Worm (Caenorhabditis elegans): ENCODE results near the gene lpr-6.

DNA sequence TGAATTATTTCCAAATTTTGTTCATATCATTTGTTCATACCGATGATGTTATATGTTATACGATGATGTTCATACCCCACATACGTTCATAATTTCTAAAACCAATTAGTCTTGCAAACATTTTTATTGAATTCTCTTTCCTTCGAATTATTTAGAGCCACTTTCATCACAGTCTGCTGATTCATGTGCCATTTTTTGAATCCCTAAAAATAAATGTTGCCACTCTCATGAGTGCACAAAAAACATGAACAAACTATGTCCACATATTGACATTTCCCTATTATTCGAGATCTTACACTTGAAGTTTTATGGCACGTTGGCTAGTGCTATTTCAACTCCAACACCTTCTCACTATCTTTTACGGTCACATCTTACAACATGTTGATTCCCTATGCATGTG is 47.3 kb downstream of the lpr-6 start, which contains the start of gene clc-17:
- no peak for TF ChIP-seq pha-4 (tag; optimal IDR thresholded peaks at IDR 0.05)
- no peak for TF ChIP-seq gmeb-2 (tag; optimal IDR thresholded peaks at IDR 0.05)
- no peak for TF ChIP-seq hlh-8 (tag; optimal IDR thresholded peaks at IDR 0.05)
- no peak for TF ChIP-seq che-1 (tag; optimal IDR thresholded peaks at IDR 0.05)
- TF ChIP-seq unc-55 (GFP tag; optimal IDR thresholded peaks at IDR 0.05) = no peak
- TF ChIP-seq sox-4 (tag; optimal IDR thresholded peaks at IDR 0.05) = no peak
- TF ChIP-seq ref-2 (tag; optimal IDR thresholded peaks at IDR 0.05) = no peak
- TF ChIP-seq fkh-10 (GFP tag; optimal IDR thresholded peaks at IDR 0.05) = no peak
- TF ChIP-seq nfya-1 (tag; optimal IDR thresholded peaks at IDR 0.05) = no peak
- TF ChIP-seq ets-4 (tag; optimal IDR thresholded peaks at IDR 0.05) = no peak
- TF ChIP-seq dmd-4 (tag; optimal IDR thresholded peaks at IDR 0.05; ENCODE audit: borderline replicate concordance) = no peak
- no peak for TF ChIP-seq dve-1 (tag; optimal IDR thresholded peaks at IDR 0.05)
